Worm (Caenorhabditis elegans) whole organism, L1 larva: ENCODE results near the gene fip-2.

Source experiments
- nhr-12 ChIP-seq: sonication (generic microtip); optimal IDR thresholded peaks from 2 replicates; lab custom pipeline; 2017; ENCODE audit warnings: missing biosample characterization, missing genetic modification characterization
- unc-62 ChIP-seq: fragments of 150-350 bp; optimal IDR thresholded peaks from 2 replicates; lab custom pipeline; 2014; ENCODE audit warnings: missing biosample characterization, missing genetic modification reagents, missing genetic modification characterization

DNA sequence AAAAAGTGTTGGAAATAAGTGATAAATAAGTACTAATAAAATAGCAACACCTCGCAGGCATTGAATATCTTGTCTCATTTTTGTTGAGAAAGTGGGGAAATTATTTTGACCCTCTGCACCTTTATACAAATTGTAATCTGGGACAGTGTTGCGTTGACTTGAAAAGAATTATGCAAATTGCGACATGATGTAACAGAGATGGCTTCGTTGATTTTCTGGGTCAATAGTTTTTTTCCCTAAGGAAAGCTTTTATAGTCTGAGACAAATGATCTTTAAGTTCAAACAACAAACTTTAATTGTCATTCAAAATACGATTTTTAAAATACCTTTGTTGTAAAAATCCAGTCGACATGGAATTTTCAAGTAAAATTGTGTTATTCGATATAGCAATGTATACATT is 43.1 kb upstream of the fip-2 start, which contains the start of gene bus-1:
- no peak for TF ChIP-seq nhr-12 (tag; lab: Kevin White, UChicago)
- no peak for TF ChIP-seq unc-62 (GFP tag; lab: Kevin White, UChicago)
